Fruit fly (Drosophila melanogaster) whole organism, prepupa: ENCODE data around the gene Hph.

Source experiments
- CG10669 ChIP-seq: fragments of 200-800 bp; sonication (Bioruptor generic); optimal IDR thresholded peaks from 3 replicates; lab custom pipeline; 2018; ENCODE audit warnings: missing biosample characterization, mild to moderate bottlenecking, missing genetic modification characterization, moderate library complexity
- CG11902 ChIP-seq: fragments of 200-800 bp; sonication (Bioruptor generic); optimal IDR thresholded peaks from 3 replicates; lab custom pipeline; 2016; ENCODE audit warnings: missing biosample characterization, missing genetic modification characterization
- CG1621 ChIP-seq: fragments of 200-800 bp; sonication (Bioruptor generic); optimal IDR thresholded peaks from 3 replicates; lab custom pipeline; 2018; ENCODE audit warnings: missing biosample characterization, mild to moderate bottlenecking, missing genetic modification characterization
- CG16779 ChIP-seq: fragments of 200-800 bp; sonication (Bioruptor generic); optimal IDR thresholded peaks from 3 replicates; lab custom pipeline; 2017; ENCODE audit warnings: missing biosample characterization, mild to moderate bottlenecking, missing genetic modification characterization
- CG3032 ChIP-seq: fragments of 200-800 bp; optimal IDR thresholded peaks from 2 replicates; lab custom pipeline; 2019; ENCODE audit warnings: missing biosample characterization, mild to moderate bottlenecking, missing genetic modification characterization, moderate library complexity
- CG32006 ChIP-seq: fragments of 200-800 bp; sonication (Bioruptor generic); optimal IDR thresholded peaks from 3 replicates; lab custom pipeline; 2017; ENCODE audit warnings: missing biosample characterization, mild to moderate bottlenecking, missing genetic modification characterization
- CG3919 ChIP-seq: fragments of 200-800 bp; sonication (Bioruptor generic); optimal IDR thresholded peaks from 3 replicates; lab custom pipeline; 2016; ENCODE audit warnings: missing biosample characterization, missing genetic modification characterization
- CG4318 ChIP-seq: fragments of 200-800 bp; sonication (Bioruptor generic); optimal IDR thresholded peaks from 3 replicates; lab custom pipeline; 2017; ENCODE audit warnings: missing biosample characterization, mild to moderate bottlenecking, missing genetic modification characterization
- CG6276 ChIP-seq: fragments of 200-800 bp; sonication (Bioruptor generic); optimal IDR thresholded peaks from 2 replicates; lab custom pipeline; 2017; ENCODE audit warnings: missing biosample characterization, mild to moderate bottlenecking, missing genetic modification characterization
- CG6792 ChIP-seq: fragments of 200-800 bp; sonication (Bioruptor generic); optimal IDR thresholded peaks from 3 replicates; lab custom pipeline; 2016; ENCODE audit warnings: missing biosample characterization, missing genetic modification characterization
- CG6808 ChIP-seq: fragments of 200-800 bp; sonication (Bioruptor generic); optimal IDR thresholded peaks from 3 replicates; lab custom pipeline; 2017; ENCODE audit warnings: missing biosample characterization, missing genetic modification characterization, mild to moderate bottlenecking, moderate library complexity, missing genetic modification reagents
- CG6854 ChIP-seq: fragments of 200-800 bp; sonication (Bioruptor generic); optimal IDR thresholded peaks from 2 replicates; lab custom pipeline; 2017; ENCODE audit warnings: missing biosample characterization, mild to moderate bottlenecking, missing genetic modification characterization
- CG7368 ChIP-seq: fragments of 200-800 bp; sonication (Bioruptor generic); optimal IDR thresholded peaks from 3 replicates; lab custom pipeline; 2016; ENCODE audit warnings: missing biosample characterization, missing genetic modification characterization
- CG8119 ChIP-seq: fragments of 200-800 bp; sonication (Bioruptor generic); IDR thresholded peaks from 3 replicates; pipeline ENCODE4 v1.3.6; 2022; ENCODE audit warnings: missing biosample characterization, missing genetic modification characterization
- CG8319 ChIP-seq: fragments of 200-800 bp; sonication (Bioruptor generic); optimal IDR thresholded peaks from 3 replicates; lab custom pipeline; 2016; ENCODE audit warnings: missing biosample characterization, missing genetic modification characterization
- CG8632 ChIP-seq: fragments of 200-800 bp; sonication (Bioruptor generic); optimal IDR thresholded peaks from 3 replicates; lab custom pipeline; 2016; ENCODE audit warnings: missing biosample characterization, missing genetic modification characterization
- CG9139 ChIP-seq: fragments of 200-800 bp; sonication (Bioruptor generic); optimal IDR thresholded peaks from 3 replicates; lab custom pipeline; 2017; ENCODE audit warnings: missing biosample characterization, mild to moderate bottlenecking, missing genetic modification characterization
- Eip75B ChIP-seq: fragments of 200-800 bp; sonication (Bioruptor generic); optimal IDR thresholded peaks from 3 replicates; lab custom pipeline; 2016; ENCODE audit warnings: missing biosample characterization, missing genetic modification characterization
- Eip78C ChIP-seq: fragments of 200-800 bp; sonication (Bioruptor generic); peaks from one replicate; lab custom pipeline; 2016; ENCODE audit warnings: missing biosample characterization, missing genetic modification characterization
- Ets21C ChIP-seq: fragments of 200-800 bp; sonication (Bioruptor generic); optimal IDR thresholded peaks from 3 replicates; lab custom pipeline; 2016; ENCODE audit warnings: missing biosample characterization, missing genetic modification characterization
- Ets96B ChIP-seq: fragments of 200-800 bp; optimal IDR thresholded peaks from 2 replicates; lab custom pipeline; 2019; ENCODE audit warnings: missing biosample characterization, mild to moderate bottlenecking, missing genetic modification characterization, moderate library complexity
- Gug ChIP-seq: fragments of 200-800 bp; sonication (Bioruptor generic); IDR thresholded peaks from 2 replicates; pipeline ENCODE4 v1.3.6; 2022; ENCODE audit warnings: missing biosample characterization, missing genetic modification characterization
- Hr39 ChIP-seq: fragments of 200-800 bp; sonication (Bioruptor generic); optimal IDR thresholded peaks from 2 replicates; lab custom pipeline; 2016; ENCODE audit warnings: missing biosample characterization, missing genetic modification characterization
- Hr4 ChIP-seq: fragments of 200-800 bp; sonication (Bioruptor generic); optimal IDR thresholded peaks from 3 replicates; lab custom pipeline; 2016; ENCODE audit warnings: missing biosample characterization, missing genetic modification characterization
- Met ChIP-seq: fragments of 200-800 bp; sonication (Bioruptor generic); optimal IDR thresholded peaks from 3 replicates; lab custom pipeline; 2016; ENCODE audit warnings: missing biosample characterization, missing genetic modification characterization
- Sox102F ChIP-seq: fragments of 200-800 bp; sonication (Bioruptor generic); optimal IDR thresholded peaks from 2 replicates; lab custom pipeline; 2016; ENCODE audit warnings: missing biosample characterization, mild to moderate bottlenecking, missing genetic modification characterization
- Sox14 ChIP-seq: fragments of 200-800 bp; sonication (Bioruptor generic); optimal IDR thresholded peaks from 3 replicates; lab custom pipeline; 2016; ENCODE audit warnings: missing biosample characterization, missing genetic modification characterization
- Sox15 ChIP-seq: fragments of 200-800 bp; sonication (Bioruptor generic); optimal IDR thresholded peaks from 3 replicates; lab custom pipeline; 2016; ENCODE audit warnings: missing biosample characterization, missing genetic modification characterization
- achi ChIP-seq: fragments of 200-800 bp; sonication (Bioruptor generic); optimal IDR thresholded peaks from 3 replicates; lab custom pipeline; 2016; ENCODE audit warnings: missing biosample characterization, missing genetic modification characterization
- cyc ChIP-seq: fragments of 200-800 bp; sonication (Bioruptor generic); optimal IDR thresholded peaks from 3 replicates; lab custom pipeline; 2016; ENCODE audit warnings: missing biosample characterization, missing genetic modification characterization
- dac ChIP-seq: fragments of 200-800 bp; sonication (Bioruptor generic); optimal IDR thresholded peaks from 2 replicates; lab custom pipeline; 2017; ENCODE audit warnings: missing biosample characterization, mild to moderate bottlenecking, missing genetic modification characterization
- eg ChIP-seq: fragments of 200-800 bp; sonication (Bioruptor generic); IDR thresholded peaks from 3 replicates; pipeline ENCODE4 v1.3.6; 2022; ENCODE audit warnings: missing biosample characterization, missing genetic modification characterization
- esn ChIP-seq: fragments of 200-800 bp; sonication (Bioruptor generic); optimal IDR thresholded peaks from 2 replicates; lab custom pipeline; 2016; ENCODE audit warnings: missing biosample characterization, mild to moderate bottlenecking, missing genetic modification characterization, moderate library complexity
- fd85E ChIP-seq: fragments of 200-800 bp; sonication (Bioruptor generic); optimal IDR thresholded peaks from 3 replicates; lab custom pipeline; 2016; ENCODE audit warnings: missing biosample characterization, missing genetic modification characterization
- fkh ChIP-seq: fragments of 200-800 bp; sonication (Bioruptor generic); optimal IDR thresholded peaks from 3 replicates; lab custom pipeline; 2017; ENCODE audit warnings: missing biosample characterization, mild to moderate bottlenecking, missing genetic modification characterization, moderate library complexity
- lz ChIP-seq: fragments of 200-800 bp; sonication (Bioruptor generic); optimal IDR thresholded peaks from 3 replicates; lab custom pipeline; 2016; ENCODE audit warnings: missing biosample characterization, missing genetic modification characterization
- net ChIP-seq: fragments of 200-800 bp; sonication (Bioruptor generic); optimal IDR thresholded peaks from 3 replicates; lab custom pipeline; 2016; ENCODE audit warnings: missing biosample characterization, missing genetic modification characterization
- pdm3 ChIP-seq: fragments of 200-800 bp; sonication (Bioruptor generic); optimal IDR thresholded peaks from 3 replicates; lab custom pipeline; 2016; ENCODE audit warnings: missing biosample characterization, missing genetic modification characterization
- salr ChIP-seq, 2 experiments: fragments of 200-800 bp; sonication (Bioruptor generic); optimal IDR thresholded peaks; 3 replicates each; lab custom pipeline; 2016 to 2018; ENCODE audit warnings: missing biosample characterization in 2 of 2, missing genetic modification characterization in 2 of 2, mild to moderate bottlenecking in 1 of 2
- topi ChIP-seq: fragments of 200-800 bp; sonication (Bioruptor generic); optimal IDR thresholded peaks from 3 replicates; lab custom pipeline; 2016; ENCODE audit warnings: missing biosample characterization, missing genetic modification characterization

Gene Hph

dm6 chr3R:5215334-5216307 lies 41.2 kb upstream of the Hph start (continued):
- TF ChIP-seq Hr39 (GFP tag; lab: Kevin White, UChicago) (peak; percentile 92), CG3032 (tag; lab: Kevin White, UChicago) (peak; percentile 90), CG3919 (GFP tag; lab: Kevin White, UChicago) (peak; percentile 91), cyc (GFP tag; lab: Kevin White, UChicago) (peak; percentile 91), Ets21C (GFP tag; lab: Kevin White, UChicago) (peak; percentile 87), salr (GFP tag; optimal IDR thresholded peaks at IDR 0.05; lab: Kevin White, UChicago) (peak; percentile 71 to 83), CG6808 (GFP tag; lab: Kevin White, UChicago) (peak; percentile 92), topi (peak; percentile 94), CG9139 (GFP tag; lab: Kevin White, UChicago) (peak; percentile 43), Sox14 (GFP tag; lab: Kevin White, UChicago) (peak; percentile 93), Gug (GFP tag; lab: Robert Waterston, UW) (peak; percentile 69), fd85E (GFP tag; lab: Kevin White, UChicago) (peak; percentile 69), CG7368 (GFP tag; lab: Kevin White, UChicago) (peak; percentile 78), Ets96B (tag; lab: Kevin White, UChicago) (peak; percentile 90), achi (GFP tag; lab: Kevin White, UChicago) (peak; percentile 89), net (peak; percentile 92), CG8319 (GFP tag; lab: Kevin White, UChicago) (peak; percentile 77), esn (GFP tag; lab: Kevin White, UChicago) (peak; percentile 94), pdm3 (GFP tag; lab: Kevin White, UChicago) (peak; percentile 93), CG10669 (GFP tag; lab: Kevin White, UChicago) (peak; percentile 87), Hr4 (GFP tag; lab: Kevin White, UChicago) (peak; percentile 83), CG6854 (peak; percentile 72), CG8632 (GFP tag; lab: Kevin White, UChicago) (peak; percentile 87), lz (GFP tag; lab: Kevin White, UChicago) (peak; percentile 90), eg (GFP tag; lab: Robert Waterston, UW) (peak; percentile 86), CG1621 (tag; lab: Kevin White, UChicago) (peak; percentile 86), CG8119 (GFP tag; lab: Robert Waterston, UW) (peak; percentile 78), CG4318 (GFP tag; lab: Kevin White, UChicago) (peak; percentile 74), Eip78C (peak; percentile 97), CG6276 (GFP tag; lab: Kevin White, UChicago) (peak; percentile 82), Met (GFP tag; lab: Kevin White, UChicago) (peak; percentile 93), Eip75B (peak; percentile 92), dac (GFP tag; lab: Kevin White, UChicago) (peak; percentile 78)

dm6 chr3R:5216308-5216765 lies 40.5 kb upstream of the Hph start:
- no peak for TF ChIP-seq achi (GFP tag; lab: Kevin White, UChicago)
- TF ChIP-seq lz (GFP tag; lab: Kevin White, UChicago): no peak
- no peak for TF ChIP-seq CG6808 (GFP tag; lab: Kevin White, UChicago)
- TF ChIP-seq Hr4 (GFP tag; lab: Kevin White, UChicago): no peak
- no peak for TF ChIP-seq CG6792 (GFP tag; lab: Kevin White, UChicago)
- TF ChIP-seq fkh (GFP tag; lab: Kevin White, UChicago): no peak
- TF ChIP-seq CG3919 (GFP tag; lab: Kevin White, UChicago): no peak
- TF ChIP-seq Sox102F: no peak
- no peak for TF ChIP-seq CG16779
- no peak for TF ChIP-seq Met (GFP tag; lab: Kevin White, UChicago)
- no peak for TF ChIP-seq CG32006
- no peak for TF ChIP-seq Sox15 (GFP tag; lab: Kevin White, UChicago)
- no peak for TF ChIP-seq CG11902
- no peak for TF ChIP-seq cyc (GFP tag; lab: Kevin White, UChicago)
- TF ChIP-seq, all 60 proteins: peak for 0
